Worm (Caenorhabditis elegans) whole organism, L3 larva: ENCODE data around the gene srlf-4.

Experiments used
- ama-1 ChIP-seq: fragments of 150-350 bp; optimal IDR thresholded peaks from 2 replicates; lab custom pipeline; 2018
- ceh-82 ChIP-seq: fragments of 150-350 bp; optimal IDR thresholded peaks from 2 replicates; lab custom pipeline; 2014; ENCODE audit warnings: missing biosample characterization, missing genetic modification characterization
- ceh-9 ChIP-seq: sonication (generic microtip); optimal IDR thresholded peaks from 2 replicates; lab custom pipeline; 2018; ENCODE audit warnings: missing biosample characterization, missing genetic modification characterization
- jun-1 ChIP-seq: fragments of 150-350 bp; optimal IDR thresholded peaks from 2 replicates; lab custom pipeline; 2014; ENCODE audit warnings: missing biosample characterization, missing genetic modification reagents, missing genetic modification characterization
- nhr-43 ChIP-seq: sonication (generic microtip); optimal IDR thresholded peaks from 2 replicates; lab custom pipeline; 2016; ENCODE audit warnings: mild to moderate bottlenecking, missing genetic modification characterization, missing compliant biosample characterization; ENCODE audit not compliant: poor library complexity, severe bottlenecking
- pha-4 ChIP-seq: fragments of 150-350 bp; optimal IDR thresholded peaks from 2 replicates; lab custom pipeline; 2014; ENCODE audit warnings: missing biosample characterization, missing genetic modification reagents, missing genetic modification characterization
- pqm-1 ChIP-seq: fragments of 150-350 bp; optimal IDR thresholded peaks from 2 replicates; lab custom pipeline; 2017; ENCODE audit warnings: missing biosample characterization, missing genetic modification characterization, inconsistent platforms
- unc-62 ChIP-seq: fragments of 150-350 bp; sonication (generic microtip); optimal IDR thresholded peaks from 4 replicates; lab custom pipeline; 2014; ENCODE audit warnings: missing biosample characterization, missing genetic modification reagents, missing genetic modification characterization

- TF ChIP-seq ama-1 (lab: Kevin White, UChicago) (no peak), jun-1 (tag; lab: Kevin White, UChicago) (no peak), pqm-1 (tag; lab: Kevin White, UChicago) (no peak), pha-4 (tag; lab: Kevin White, UChicago) (no peak), ceh-82 (tag; lab: Kevin White, UChicago) (no peak), ceh-9 (no peak), unc-62 (GFP tag; lab: Kevin White, UChicago) (no peak), nhr-43 (tag; lab: Kevin White, UChicago) (no peak)
These were observed 29.2 kb downstream of the srlf-4 start, which contains the start of gene K08D8.11 for ce11 chrIV:12894996-12895395.
